Fruit fly (Drosophila melanogaster) whole organism, embryonic: ENCODE results near the gene Tao.

Source experiments
- Atf6 ChIP-seq: fragments of 200-800 bp; sonication (Bioruptor generic); IDR thresholded peaks from 2 replicates; pipeline ENCODE4 v1.3.6; 2022; ENCODE audit warnings: missing biosample characterization, missing genetic modification characterization
- Bdp1 ChIP-seq: fragments of 200-800 bp; sonication (Bioruptor generic); optimal IDR thresholded peaks from 3 replicates; lab custom pipeline; 2016; ENCODE audit warnings: missing biosample characterization, missing genetic modification characterization
- CG10431 ChIP-seq: fragments of 200-800 bp; sonication (Bioruptor generic); optimal IDR thresholded peaks from 3 replicates; lab custom pipeline; 2018; ENCODE audit warnings: missing biosample characterization, mild to moderate bottlenecking, missing genetic modification characterization
- CG11695 ChIP-seq: fragments of 200-800 bp; sonication (Bioruptor generic); IDR thresholded peaks from 3 replicates; pipeline ENCODE4 v1.3.6; 2022; ENCODE audit warnings: missing biosample characterization, missing genetic modification characterization
- CG11696 ChIP-seq: fragments of 200-800 bp; sonication (Bioruptor generic); IDR thresholded peaks from 2 replicates; pipeline ENCODE4 v1.3.6; 2022; ENCODE audit warnings: missing biosample characterization, missing genetic modification characterization
- CG12155 ChIP-seq: fragments of 200-800 bp; sonication (Bioruptor generic); optimal IDR thresholded peaks from 3 replicates; lab custom pipeline; 2016; ENCODE audit warnings: missing biosample characterization, missing genetic modification characterization
- CG12391 ChIP-seq: fragments of 200-800 bp; sonication (Bioruptor generic); optimal IDR thresholded peaks from 3 replicates; lab custom pipeline; 2018; ENCODE audit warnings: missing biosample characterization, mild to moderate bottlenecking, missing genetic modification characterization, moderate library complexity
- CG14050 ChIP-seq: fragments of 200-800 bp; sonication (Bioruptor generic); IDR thresholded peaks from 3 replicates; pipeline ENCODE4 v1.3.6; 2022; ENCODE audit warnings: missing biosample characterization, missing genetic modification characterization
- CG15011 ChIP-seq: fragments of 200-800 bp; sonication (Bioruptor generic); optimal IDR thresholded peaks from 3 replicates; lab custom pipeline; 2018; ENCODE audit warnings: missing biosample characterization, mild to moderate bottlenecking, missing genetic modification characterization
- CG15479 ChIP-seq: fragments of 200-800 bp; sonication (Bioruptor generic); optimal IDR thresholded peaks from 3 replicates; lab custom pipeline; 2019; ENCODE audit warnings: missing biosample characterization, mild to moderate bottlenecking, missing genetic modification characterization, moderate library complexity
- CG1647 ChIP-seq: fragments of 200-800 bp; sonication (Bioruptor generic); optimal IDR thresholded peaks from 3 replicates; lab custom pipeline; 2016; ENCODE audit warnings: missing biosample characterization, missing genetic modification characterization
- CG17612 ChIP-seq: fragments of 200-800 bp; sonication (Bioruptor generic); IDR thresholded peaks from 2 replicates; pipeline ENCODE4 v1.3.6; 2022; ENCODE audit warnings: missing biosample characterization, missing genetic modification characterization
- CG3065 ChIP-seq: fragments of 200-800 bp; sonication (Bioruptor generic); optimal IDR thresholded peaks from 2 replicates; lab custom pipeline; 2016; ENCODE audit warnings: missing biosample characterization, missing genetic modification characterization
- CG33213 ChIP-seq: fragments of 200-800 bp; sonication (Bioruptor generic); optimal IDR thresholded peaks from 3 replicates; lab custom pipeline; 2016; ENCODE audit warnings: missing biosample characterization, missing genetic modification characterization
- CG42726 ChIP-seq: fragments of 200-800 bp; sonication (Bioruptor generic); IDR thresholded peaks from 2 replicates; pipeline ENCODE4 v1.3.6; 2022; ENCODE audit warnings: missing biosample characterization, missing genetic modification characterization; ENCODE audit not compliant: partially characterized antibody
- CG43689 ChIP-seq: fragments of 200-800 bp; sonication (Bioruptor generic); IDR thresholded peaks from 2 replicates; pipeline ENCODE4 v1.3.6; 2022; ENCODE audit warnings: missing biosample characterization, missing genetic modification characterization
- CG4730 ChIP-seq: fragments of 200-800 bp; sonication (Bioruptor generic); IDR thresholded peaks from 2 replicates; pipeline ENCODE4 v1.3.6; 2022; ENCODE audit warnings: missing biosample characterization, missing genetic modification characterization
- CG5245 ChIP-seq: fragments of 200-800 bp; sonication (Bioruptor generic); optimal IDR thresholded peaks from 3 replicates; lab custom pipeline; 2016; ENCODE audit warnings: missing biosample characterization, missing genetic modification characterization
- CG6654 ChIP-seq: fragments of 200-800 bp; sonication (Bioruptor generic); optimal IDR thresholded peaks from 2 replicates; lab custom pipeline; 2017; ENCODE audit warnings: missing biosample characterization, mild to moderate bottlenecking, missing genetic modification characterization
- CG6791 ChIP-seq: fragments of 200-800 bp; sonication (Bioruptor generic); IDR thresholded peaks from 3 replicates; pipeline ENCODE4 v1.3.6; 2022; ENCODE audit warnings: missing biosample characterization, missing genetic modification characterization; ENCODE audit not compliant: partially characterized antibody
- CG7928 ChIP-seq: fragments of 200-800 bp; sonication (Bioruptor generic); optimal IDR thresholded peaks from 2 replicates; lab custom pipeline; 2017; ENCODE audit warnings: missing biosample characterization, mild to moderate bottlenecking, missing genetic modification characterization
- CG8765 ChIP-seq: fragments of 200-800 bp; sonication (Bioruptor generic); IDR thresholded peaks from 2 replicates; pipeline ENCODE4 v1.3.6; 2022; ENCODE audit warnings: missing biosample characterization, missing genetic modification characterization
- CG9609 ChIP-seq: fragments of 200-800 bp; sonication (Bioruptor generic); optimal IDR thresholded peaks from 3 replicates; lab custom pipeline; 2016; ENCODE audit warnings: missing biosample characterization, missing genetic modification characterization
- CG9932 ChIP-seq: fragments of 200-800 bp; sonication (Bioruptor generic); IDR thresholded peaks from 2 replicates; pipeline ENCODE4 v1.3.6; 2022; ENCODE audit warnings: missing biosample characterization, missing genetic modification characterization
- Dll ChIP-seq: fragments of 200-800 bp; sonication (Bioruptor generic); IDR thresholded peaks from 4 replicates; pipeline ENCODE4 v1.3.6; 2022; ENCODE audit warnings: missing biosample characterization, missing genetic modification characterization; ENCODE audit not compliant: partially characterized antibody
- HmgD ChIP-seq: fragments of 200-800 bp; sonication (Bioruptor generic); optimal IDR thresholded peaks from 3 replicates; lab custom pipeline; 2016; ENCODE audit warnings: missing biosample characterization, missing genetic modification characterization
- MTF-1 ChIP-seq: fragments of 200-800 bp; sonication (Bioruptor generic); optimal IDR thresholded peaks from 2 replicates; lab custom pipeline; 2018; ENCODE audit warnings: missing biosample characterization, mild to moderate bottlenecking, missing genetic modification characterization, borderline replicate concordance
- Med ChIP-seq: fragments of 200-800 bp; sonication (Bioruptor generic); peaks from one replicate; lab custom pipeline; 2016; ENCODE audit warnings: missing biosample characterization, missing genetic modification characterization, mild to moderate bottlenecking, inconsistent platforms, moderate library complexity
- Nf-YB ChIP-seq: fragments of 200-800 bp; sonication (Bioruptor generic); optimal IDR thresholded peaks from 3 replicates; lab custom pipeline; 2019; ENCODE audit warnings: missing biosample characterization, mild to moderate bottlenecking, missing genetic modification characterization, moderate library complexity
- Scr ChIP-seq: fragments of 200-800 bp; sonication (Bioruptor generic); IDR thresholded peaks from 2 replicates; pipeline ENCODE4 v1.3.6; 2022; ENCODE audit warnings: missing biosample characterization, missing genetic modification characterization; ENCODE audit not compliant: partially characterized antibody
- Sin3A ChIP-seq: fragments of >200 bp; optimal IDR thresholded peaks from 2 replicates; lab custom pipeline; 2018
- Six4 ChIP-seq: fragments of 200-800 bp; sonication (Bioruptor generic); optimal IDR thresholded peaks from 2 replicates; lab custom pipeline; 2016; ENCODE audit warnings: missing biosample characterization, missing genetic modification characterization
- Tbp ChIP-seq: fragments of >200 bp; optimal IDR thresholded peaks from 2 replicates; lab custom pipeline; 2018; ENCODE audit warnings: missing biosample characterization, missing genetic modification characterization
- cas ChIP-seq: fragments of 200-800 bp; sonication (Bioruptor generic); IDR thresholded peaks from 2 replicates; pipeline ENCODE4 v1.3.6; 2022; ENCODE audit warnings: missing biosample characterization, missing genetic modification characterization
- corto ChIP-seq: fragments of 200-800 bp; sonication (Bioruptor generic); optimal IDR thresholded peaks from 2 replicates; lab custom pipeline; 2016; ENCODE audit warnings: missing biosample characterization, mild to moderate bottlenecking, missing genetic modification characterization, moderate library complexity
- gcm2 ChIP-seq: fragments of 200-800 bp; sonication (Bioruptor generic); optimal IDR thresholded peaks from 2 replicates; lab custom pipeline; 2016; ENCODE audit warnings: missing biosample characterization, missing genetic modification characterization
- hb ChIP-seq: fragments of 200-800 bp; sonication (Bioruptor generic); IDR thresholded peaks from 3 replicates; pipeline ENCODE4 v1.3.6; 2022; ENCODE audit warnings: missing biosample characterization, missing genetic modification characterization; ENCODE audit not compliant: partially characterized antibody
- ken ChIP-seq: fragments of 200-800 bp; sonication (Bioruptor generic); IDR thresholded peaks from 3 replicates; pipeline ENCODE4 v1.3.6; 2022; ENCODE audit warnings: missing biosample characterization, missing genetic modification characterization
- knrl ChIP-seq: fragments of 200-800 bp; sonication (Bioruptor generic); IDR thresholded peaks from 3 replicates; pipeline ENCODE4 v1.3.6; 2022; ENCODE audit warnings: missing biosample characterization, missing genetic modification characterization; ENCODE audit not compliant: partially characterized antibody
- nerfin-1 ChIP-seq: fragments of 200-800 bp; sonication (Bioruptor generic); optimal IDR thresholded peaks from 3 replicates; lab custom pipeline; 2019; ENCODE audit warnings: missing biosample characterization, mild to moderate bottlenecking, missing genetic modification characterization, moderate library complexity
- nmo ChIP-seq: fragments of 200-800 bp; sonication (Bioruptor generic); optimal IDR thresholded peaks from 2 replicates; lab custom pipeline; 2018; ENCODE audit warnings: missing biosample characterization, mild to moderate bottlenecking, missing genetic modification characterization, moderate library complexity
- phol ChIP-seq: fragments of 200-800 bp; sonication (Bioruptor generic); optimal IDR thresholded peaks from 3 replicates; lab custom pipeline; 2018; ENCODE audit warnings: missing biosample characterization, mild to moderate bottlenecking, missing genetic modification characterization, moderate library complexity
- pros ChIP-seq: fragments of 200-800 bp; sonication (Bioruptor generic); optimal IDR thresholded peaks from 3 replicates; lab custom pipeline; 2019; ENCODE audit warnings: missing biosample characterization, mild to moderate bottlenecking, missing genetic modification characterization, moderate library complexity
- schlank ChIP-seq: fragments of 200-800 bp; sonication (Bioruptor generic); optimal IDR thresholded peaks from 2 replicates; lab custom pipeline; 2018; ENCODE audit warnings: missing biosample characterization, mild to moderate bottlenecking, missing genetic modification characterization
- sd ChIP-seq: fragments of 200-800 bp; sonication (Bioruptor generic); optimal IDR thresholded peaks from 3 replicates; lab custom pipeline; 2018; ENCODE audit warnings: missing biosample characterization, mild to moderate bottlenecking, missing genetic modification characterization, moderate library complexity
- sens ChIP-seq: fragments of 200-800 bp; sonication (Bioruptor generic); peaks from one replicate; lab custom pipeline; 2016; ENCODE audit warnings: missing biosample characterization, missing genetic modification characterization
- sim ChIP-seq: fragments of 200-800 bp; sonication (Bioruptor generic); IDR thresholded peaks from 2 replicates; pipeline ENCODE4 v1.3.6; 2022; ENCODE audit warnings: missing biosample characterization, missing genetic modification characterization
- slou ChIP-seq: fragments of 200-800 bp; sonication (Bioruptor generic); optimal IDR thresholded peaks from 3 replicates; lab custom pipeline; 2016; ENCODE audit warnings: missing biosample characterization, missing genetic modification characterization
- ssp ChIP-seq: fragments of 200-800 bp; sonication (Bioruptor generic); IDR thresholded peaks from 2 replicates; pipeline ENCODE4 v1.3.6; 2022; ENCODE audit warnings: missing biosample characterization, missing genetic modification characterization
- trem ChIP-seq: fragments of 200-800 bp; optimal IDR thresholded peaks from 3 replicates; lab custom pipeline; 2019; ENCODE audit warnings: missing biosample characterization, mild to moderate bottlenecking, missing genetic modification characterization, moderate library complexity
- wek ChIP-seq: fragments of 200-800 bp; sonication (Bioruptor generic); optimal IDR thresholded peaks from 3 replicates; lab custom pipeline; 2018; ENCODE audit warnings: missing biosample characterization, mild to moderate bottlenecking, missing genetic modification characterization, moderate library complexity
- zf30C ChIP-seq: fragments of 200-800 bp; sonication (Bioruptor generic); optimal IDR thresholded peaks from 3 replicates; lab custom pipeline; 2018; ENCODE audit warnings: missing biosample characterization, mild to moderate bottlenecking, missing genetic modification characterization

The Tao gene

DNA sequence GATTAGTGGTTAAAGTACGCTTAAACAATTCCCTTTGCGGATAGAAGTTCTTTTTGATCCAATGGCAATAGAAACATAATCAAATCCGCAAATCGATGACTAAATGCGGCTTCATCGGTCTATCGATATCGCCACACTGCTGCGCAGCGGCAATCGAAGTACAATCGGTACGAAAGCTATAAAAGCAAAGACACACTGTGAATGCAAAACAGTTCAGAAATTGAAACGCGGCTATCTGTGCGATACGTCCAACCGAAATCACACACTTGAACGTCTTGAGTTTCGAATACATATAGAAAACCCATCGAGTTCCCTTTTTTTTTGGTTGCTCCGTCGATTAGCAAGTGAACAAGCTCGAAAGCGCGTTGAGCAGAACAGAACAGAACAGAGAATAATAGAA, 25.4 kb upstream of the Tao start, which contains the start of gene CG14207 (continued):
- TF ChIP-seq MTF-1 (GFP tag; lab: Kevin White, UChicago) = peak; percentile 9
- no peak for TF ChIP-seq CG7928 (GFP tag; lab: Kevin White, UChicago)
- TF ChIP-seq CG1647 (GFP tag; lab: Kevin White, UChicago) = no peak
- no peak for TF ChIP-seq CG15011 (GFP tag; lab: Kevin White, UChicago)
- TF ChIP-seq Scr (GFP tag; lab: Robert Waterston, UW) = peak; percentile 67
- TF ChIP-seq Bdp1 (GFP tag; lab: Kevin White, UChicago) = no peak
- TF ChIP-seq CG11695 = peak; percentile 22; the same call in 1 of the 3 replicates
- no peak for TF ChIP-seq CG4730 (GFP tag; lab: Robert Waterston, UW)
- TF ChIP-seq nmo (GFP tag; lab: Kevin White, UChicago) = no peak
- no peak for TF ChIP-seq nerfin-1 (tag; lab: Kevin White, UChicago)
- no peak for TF ChIP-seq ssp (GFP tag; lab: Robert Waterston, UW)
- TF ChIP-seq gcm2 = no peak
- no peak for TF ChIP-seq CG43689 (GFP tag; lab: Robert Waterston, UW)
- TF ChIP-seq CG10431 (GFP tag; lab: Kevin White, UChicago) = no peak
- TF ChIP-seq CG11696 = no peak
- no peak for TF ChIP-seq Sin3A (lab: Kevin White, UChicago)
- peak; percentile 4 for TF ChIP-seq sd (tag; lab: Kevin White, UChicago)
- TF ChIP-seq wek = peak; percentile 9
- TF ChIP-seq CG14050 (GFP tag; lab: Robert Waterston, UW) = no peak
- peak; percentile 29; the same call in 1 of the 2 replicates for TF ChIP-seq CG9932
- TF ChIP-seq HmgD (GFP tag; lab: Kevin White, UChicago) = no peak
- TF ChIP-seq Dll (GFP tag; lab: Robert Waterston, UW) = peak; percentile 67
- TF ChIP-seq phol (tag; lab: Kevin White, UChicago) = no peak
- no peak for TF ChIP-seq Six4 (GFP tag; lab: Kevin White, UChicago)
- peak; percentile 59; the same call in 1 of the 2 replicates for TF ChIP-seq CG42726 (GFP tag; lab: Robert Waterston, UW)
- TF ChIP-seq Med (GFP tag; lab: Kevin White, UChicago) = peak; percentile 83
- TF ChIP-seq sim = no peak
- peak; percentile 28 for TF ChIP-seq pros (GFP tag; lab: Kevin White, UChicago)
- no peak for TF ChIP-seq Nf-YB (GFP tag; lab: Kevin White, UChicago)
- TF ChIP-seq knrl = peak; percentile 47; the same call in 1 of the 3 replicates
- no peak for TF ChIP-seq CG5245 (GFP tag; lab: Kevin White, UChicago)
- no peak for TF ChIP-seq CG12391 (tag; lab: Kevin White, UChicago)
- TF ChIP-seq CG33213 (GFP tag; lab: Kevin White, UChicago) = no peak
- TF ChIP-seq zf30C (GFP tag; lab: Kevin White, UChicago) = no peak
- peak; percentile 82 for TF ChIP-seq CG6791
- TF ChIP-seq CG17612 = no peak
- no peak for TF ChIP-seq CG9609 (GFP tag; lab: Kevin White, UChicago)
- TF ChIP-seq Atf6 = peak; percentile 32
- TF ChIP-seq trem = peak; percentile 29
- TF ChIP-seq hb (GFP tag; lab: Robert Waterston, UW) = peak; percentile 75; the same call in 2 of the 3 replicates
- no peak for TF ChIP-seq CG3065 (GFP tag; lab: Kevin White, UChicago)
- TF ChIP-seq corto (GFP tag; lab: Kevin White, UChicago) = no peak
- TF ChIP-seq CG6654 (GFP tag; lab: Kevin White, UChicago) = no peak
- TF ChIP-seq cas (GFP tag; lab: Robert Waterston, UW) = no peak
- TF ChIP-seq CG15479 (GFP tag; lab: Kevin White, UChicago) = no peak
- TF ChIP-seq ken = no peak
- TF ChIP-seq slou (GFP tag; lab: Kevin White, UChicago) = no peak
- TF ChIP-seq Tbp (GFP tag; lab: Kevin White, UChicago) = no peak
- peak; percentile 10 for TF ChIP-seq schlank (tag; lab: Kevin White, UChicago)
- TF ChIP-seq CG8765 (GFP tag; lab: Robert Waterston, UW) = no peak
- peak; percentile 63 for TF ChIP-seq sens (GFP tag; lab: Kevin White, UChicago)
- TF ChIP-seq CG12155 (GFP tag; lab: Kevin White, UChicago) = no peak
